Worm (Caenorhabditis elegans) whole organism, young adult: ENCODE results near the gene snt-1.
A peak's percentile ranks its signal among the peaks of the same experiment; 100 is the strongest.

Source experiments
- B0336.3 ChIP-seq: fragments of 200-800 bp; sonication (Bioruptor generic); IDR thresholded peaks from 2 replicates; pipeline ENCODE4 v1.3.6; 2022; ENCODE audit warnings: missing genetic modification characterization, missing compliant biosample characterization
- C17E4.6 ChIP-seq: fragments of 200-800 bp; sonication (Bioruptor generic); IDR thresholded peaks from 2 replicates; pipeline ENCODE4 v1.3.6; 2022; ENCODE audit warnings: missing genetic modification reagents, missing genetic modification characterization, missing compliant biosample characterization
- F22D6.2 ChIP-seq: sonication (generic microtip); optimal IDR thresholded peaks from 2 replicates; lab custom pipeline; 2016; ENCODE audit warnings: mild to moderate bottlenecking, missing genetic modification characterization, missing compliant biosample characterization
- F33H1.4 ChIP-seq: fragments of 200-800 bp; sonication (Bioruptor generic); IDR thresholded peaks from 2 replicates; pipeline ENCODE4 v1.3.6; 2022; ENCODE audit warnings: missing genetic modification reagents, missing genetic modification characterization, missing compliant biosample characterization
- F39B2.1 ChIP-seq: fragments of 200-800 bp; sonication (Bioruptor generic); IDR thresholded peaks from 2 replicates; pipeline ENCODE4 v1.3.6; 2022; ENCODE audit warnings: missing genetic modification reagents, missing genetic modification characterization, missing compliant biosample characterization
- Y53G8AR.9 ChIP-seq: fragments of 200-800 bp; sonication (Bioruptor generic); conservative IDR thresholded peaks from 2 replicates; pipeline ENCODE4 v1.3.6; 2022; ENCODE audit warnings: missing genetic modification reagents, missing genetic modification characterization, missing compliant biosample characterization
- Y67H2A.10 ChIP-seq: fragments of 200-800 bp; sonication (Bioruptor generic); conservative IDR thresholded peaks from 2 replicates; pipeline ENCODE4 v1.3.6; 2022; ENCODE audit warnings: missing genetic modification reagents, missing genetic modification characterization, missing compliant biosample characterization
- Y95B8A.8 ChIP-seq: fragments of 200-800 bp; sonication (Bioruptor generic); IDR thresholded peaks from 2 replicates; pipeline ENCODE4 v1.3.6; 2022; ENCODE audit warnings: missing genetic modification reagents, missing genetic modification characterization, missing compliant biosample characterization
- ama-1 ChIP-seq, 3 experiments: fragments of 150-350 bp in 1 of 3; sonication (generic microtip) in 2 of 3; optimal IDR thresholded peaks; 2 replicates each; lab custom pipeline; 2014 to 2018; ENCODE audit warnings: missing biosample characterization in 2 of 3, missing genetic modification characterization in 2 of 3, missing genetic modification reagents in 2 of 3
- bed-1 ChIP-seq: fragments of 200-800 bp; sonication (Bioruptor generic); IDR thresholded peaks from 2 replicates; pipeline ENCODE4 v1.3.6; 2022; ENCODE audit warnings: missing genetic modification reagents, missing genetic modification characterization, missing compliant biosample characterization
- bed-2 ChIP-seq: fragments of 200-800 bp; sonication (Bioruptor generic); IDR thresholded peaks from 2 replicates; pipeline ENCODE4 v1.3.6; 2022; ENCODE audit warnings: missing genetic modification reagents, missing genetic modification characterization, missing compliant biosample characterization
- cebp-1 ChIP-seq, 2 experiments: fragments of 200-800 bp in 1 of 2; sonication (Bioruptor generic) in 1 of 2; sonication (generic microtip) in 1 of 2; IDR thresholded peaks in 1 of 2; optimal IDR thresholded peaks in 1 of 2; 2 replicates each; pipeline versions ENCODE4 v1.3.6 to Lab custom; 2017 to 2022; ENCODE audit warnings: missing compliant biosample characterization in 2 of 2, missing genetic modification characterization in 2 of 2, mild to moderate bottlenecking in 1 of 2, missing genetic modification reagents in 1 of 2, moderate library complexity in 1 of 2
- ceh-40 ChIP-seq: fragments of 200-800 bp; sonication (Bioruptor generic); IDR thresholded peaks from 2 replicates; pipeline ENCODE4 v1.3.6; 2022; ENCODE audit warnings: missing genetic modification characterization, missing compliant biosample characterization
- ceh-91 ChIP-seq: fragments of 200-800 bp; sonication (Bioruptor generic); IDR thresholded peaks from 2 replicates; pipeline ENCODE4 v1.3.6; 2022; ENCODE audit warnings: missing genetic modification reagents, missing genetic modification characterization, missing compliant biosample characterization
- die-1 ChIP-seq: sonication (generic microtip); optimal IDR thresholded peaks from 2 replicates; lab custom pipeline; 2016; ENCODE audit warnings: missing genotype, mild to moderate bottlenecking, missing genetic modification characterization, missing compliant biosample characterization
- efl-1 ChIP-seq: fragments of 150-350 bp; optimal IDR thresholded peaks from 2 replicates; lab custom pipeline; 2014; ENCODE audit warnings: missing biosample characterization, missing genetic modification reagents, missing genetic modification characterization
- egrh-3 ChIP-seq: fragments of 200-800 bp; sonication (Bioruptor generic); IDR thresholded peaks from 2 replicates; pipeline ENCODE4 v1.3.6; 2022; ENCODE audit warnings: missing genetic modification reagents, missing genetic modification characterization, missing compliant biosample characterization
- hlh-12 ChIP-seq: sonication (generic microtip); optimal IDR thresholded peaks from 2 replicates; lab custom pipeline; 2016; ENCODE audit warnings: missing genetic modification characterization, missing compliant biosample characterization
- hlh-26 ChIP-seq: fragments of 200-800 bp; sonication (Bioruptor generic); conservative IDR thresholded peaks from 2 replicates; pipeline ENCODE4 v1.3.6; 2022; ENCODE audit warnings: missing genetic modification reagents, missing genetic modification characterization, missing compliant biosample characterization
- hmg-1.2 ChIP-seq: fragments of 200-800 bp; sonication (Bioruptor generic); IDR thresholded peaks from 2 replicates; pipeline ENCODE4 v1.3.6; 2022; ENCODE audit warnings: missing genetic modification reagents, missing genetic modification characterization, missing compliant biosample characterization
- hrde-1 ChIP-seq: sonication (generic microtip); optimal IDR thresholded peaks from 2 replicates; lab custom pipeline; 2016; ENCODE audit warnings: missing genetic modification characterization, mild to moderate bottlenecking, missing compliant biosample characterization, moderate library complexity, missing genotype, missing genetic modification reagents, borderline replicate concordance
- lir-1 ChIP-seq: fragments of 200-800 bp; sonication (Bioruptor generic); conservative IDR thresholded peaks from 2 replicates; pipeline ENCODE4 v1.3.6; 2022; ENCODE audit warnings: missing genetic modification reagents, missing genetic modification characterization, missing compliant biosample characterization
- nfya-1 ChIP-seq: sonication (generic microtip); optimal IDR thresholded peaks from 2 replicates; lab custom pipeline; 2017; ENCODE audit warnings: antibody characterized with exemption, missing compliant biosample characterization, missing genetic modification characterization, borderline replicate concordance; ENCODE audit not compliant: insufficient read depth
- nfya-2 ChIP-seq: fragments of 200-800 bp; sonication (Bioruptor generic); IDR thresholded peaks from 2 replicates; pipeline ENCODE4 v1.3.6; 2022; ENCODE audit warnings: missing genetic modification reagents, missing genetic modification characterization, missing compliant biosample characterization
- nfyb-1 ChIP-seq: fragments of 200-800 bp; sonication (Bioruptor generic); IDR thresholded peaks from 2 replicates; pipeline ENCODE4 v1.3.6; 2022; ENCODE audit warnings: missing genetic modification reagents, missing genetic modification characterization, missing compliant biosample characterization
- nhr-27 ChIP-seq: fragments of 200-800 bp; sonication (Bioruptor generic); optimal IDR thresholded peaks from 2 replicates; lab custom pipeline; 2018; ENCODE audit warnings: mild to moderate bottlenecking, missing genetic modification characterization, moderate library complexity, missing compliant biosample characterization
- pbrm-1 ChIP-seq: fragments of 200-800 bp; sonication (Bioruptor generic); IDR thresholded peaks from 2 replicates; pipeline ENCODE4 v1.3.6; 2022; ENCODE audit warnings: missing genetic modification reagents, missing genetic modification characterization, missing compliant biosample characterization
- pha-4 ChIP-seq: fragments of 150-350 bp; sonication (generic microtip); optimal IDR thresholded peaks from 2 replicates; lab custom pipeline; 2014; ENCODE audit warnings: missing biosample characterization, missing genetic modification reagents, missing genetic modification characterization
- rec-8 ChIP-seq, 2 experiments: sonication (generic microtip); optimal IDR thresholded peaks; 2 replicates each; lab custom pipeline; 2016; ENCODE audit warnings: mild to moderate bottlenecking in 2 of 2, missing genetic modification characterization in 2 of 2, missing genetic modification reagents in 2 of 2, missing genotype in 2 of 2, missing biosample characterization in 1 of 2, missing compliant biosample characterization in 1 of 2, moderate library complexity in 1 of 2
- repo-1 ChIP-seq: sonication (generic microtip); optimal IDR thresholded peaks from 2 replicates; lab custom pipeline; 2017; ENCODE audit warnings: mild to moderate bottlenecking, missing genetic modification characterization, missing compliant biosample characterization
- rpc-1 ChIP-seq, 2 experiments: fragments of 150-350 bp in 1 of 2; sonication (generic microtip) in 1 of 2; optimal IDR thresholded peaks; 2 replicates each; lab custom pipeline; 2014 to 2018; ENCODE audit warnings: missing biosample characterization in 1 of 2, missing genetic modification characterization in 1 of 2, missing genetic modification reagents in 1 of 2, missing genotype in 1 of 2
- sea-2 ChIP-seq: fragments of 200-800 bp; sonication (Bioruptor generic); IDR thresholded peaks from 2 replicates; pipeline ENCODE4 v1.3.6; 2022; ENCODE audit warnings: missing genetic modification characterization, missing compliant biosample characterization
- tlf-1 ChIP-seq: fragments of 200-800 bp; sonication (Bioruptor generic); optimal IDR thresholded peaks from 2 replicates; lab custom pipeline; 2018; ENCODE audit warnings: mild to moderate bottlenecking, missing genetic modification characterization, missing compliant biosample characterization
- zfh-2 ChIP-seq: fragments of 200-800 bp; sonication (Bioruptor generic); conservative IDR thresholded peaks from 2 replicates; pipeline ENCODE4 v1.3.6; 2022; ENCODE audit warnings: missing genetic modification reagents, missing genetic modification characterization, missing compliant biosample characterization
- ztf-25 ChIP-seq: fragments of 200-800 bp; sonication (Bioruptor generic); IDR thresholded peaks from 2 replicates; pipeline ENCODE4 v1.3.6; 2022; ENCODE audit warnings: missing genetic modification reagents, missing genetic modification characterization, missing compliant biosample characterization
- ztf-3 ChIP-seq: fragments of 200-800 bp; sonication (Bioruptor generic); optimal IDR thresholded peaks from 2 replicates; lab custom pipeline; 2018; ENCODE audit warnings: mild to moderate bottlenecking, missing genetic modification characterization, missing compliant biosample characterization

snt-1 gene

DNA sequence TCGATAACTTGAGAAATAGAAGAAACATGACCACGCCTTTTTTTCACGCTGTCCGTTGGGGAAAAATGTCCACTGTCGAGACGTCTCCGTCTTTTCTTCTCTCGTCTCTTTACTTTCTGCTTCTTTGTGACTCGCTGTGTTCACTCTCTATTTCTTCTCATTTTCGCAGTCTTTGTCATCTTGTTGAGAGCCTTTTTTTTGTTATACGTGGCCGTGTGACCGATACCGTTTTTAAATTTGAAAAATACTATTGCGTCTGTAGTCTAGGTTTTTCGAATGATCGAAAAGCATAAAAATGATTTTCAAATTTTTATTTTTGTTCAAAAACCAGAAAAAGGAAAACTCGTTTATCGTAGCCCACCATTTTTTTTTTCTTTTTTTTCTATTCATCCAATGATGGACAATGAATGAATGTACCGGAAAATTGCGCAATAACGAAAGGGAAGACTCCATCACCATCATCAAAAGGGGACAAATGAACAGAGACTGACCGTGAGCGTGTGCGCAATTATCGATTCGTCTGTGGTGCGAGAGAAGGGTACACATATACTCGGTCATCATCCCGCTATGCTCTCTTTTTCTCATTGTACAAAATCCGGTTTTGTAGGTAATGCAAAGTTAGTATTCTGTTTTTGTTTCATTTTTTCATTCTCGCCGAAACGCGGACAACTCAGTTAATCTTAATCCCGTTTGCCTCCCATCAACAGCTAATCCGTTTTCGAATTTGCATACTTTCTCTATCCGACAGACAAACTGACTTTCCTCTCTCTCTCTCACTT lies 33.7 kb downstream of the snt-1 start:
- TF ChIP-seq ceh-40 (GFP tag; lab: Robert Waterston, UW): no peak
- no peak for TF ChIP-seq cebp-1 (GFP tag; IDR thresholded peaks at IDR 0.05; lab: Robert Waterston, UW)
- peak; percentile 1 for TF ChIP-seq cebp-1 (tag; optimal IDR thresholded peaks at IDR 0.05; lab: Kevin White, UChicago)
- TF ChIP-seq ztf-25 (GFP tag; lab: Robert Waterston, UW): no peak
- TF ChIP-seq bed-1: no peak
- no peak for TF ChIP-seq nfya-2 (GFP tag; lab: Robert Waterston, UW)
- no peak for TF ChIP-seq die-1
- TF ChIP-seq Y95B8A.8 (GFP tag; lab: Robert Waterston, UW): no peak
- TF ChIP-seq hlh-12: no peak
- TF ChIP-seq lir-1 (GFP tag; lab: Robert Waterston, UW): no peak
- TF ChIP-seq B0336.3 (GFP tag; lab: Robert Waterston, UW): no peak
- peak; percentile 16; the same call in 1 of the 2 replicates for TF ChIP-seq hmg-1.2
- TF ChIP-seq pbrm-1 (GFP tag; lab: Robert Waterston, UW): 0 out of 2 replicates have a peak, but pooled peaks have one; percentile 18
- TF ChIP-seq C17E4.6 (GFP tag; lab: Robert Waterston, UW): no peak
- TF ChIP-seq bed-2 (GFP tag; lab: Robert Waterston, UW): no peak
- no peak for TF ChIP-seq nfya-1
- TF ChIP-seq Y67H2A.10 (GFP tag; lab: Robert Waterston, UW): no peak
- TF ChIP-seq rpc-1 (optimal IDR thresholded peaks at IDR 0.05; lab: Kevin White, UChicago): no peak
- no peak for TF ChIP-seq rpc-1 (tag; optimal IDR thresholded peaks at IDR 0.05; lab: Kevin White, UChicago)

- TF ChIP-seq F33H1.4 (GFP tag; lab: Robert Waterston, UW) (no peak), ama-1 (optimal IDR thresholded peaks at IDR 0.05; lab: Kevin White, UChicago) (no peak), ama-1 (GFP tag; optimal IDR thresholded peaks at IDR 0.05; lab: Kevin White, UChicago) (no peak), F22D6.2 (tag; lab: Kevin White, UChicago) (no peak), tlf-1 (GFP tag; lab: Kevin White, UChicago) (no peak), hrde-1 (tag; lab: Kevin White, UChicago) (no peak), hlh-12 (no peak), pha-4 (tag; lab: Kevin White, UChicago) (no peak), hlh-26 (GFP tag; lab: Robert Waterston, UW) (no peak), C17E4.6 (GFP tag; lab: Robert Waterston, UW) (no peak), nfya-2 (GFP tag; lab: Robert Waterston, UW) (no peak), nhr-27 (tag; lab: Kevin White, UChicago) (no peak), Y53G8AR.9 (GFP tag; lab: Robert Waterston, UW) (no peak), nfyb-1 (no peak), ceh-91 (GFP tag; lab: Robert Waterston, UW) (no peak), ztf-3 (no peak), sea-2 (GFP tag; lab: Robert Waterston, UW) (no peak), cebp-1 (GFP tag; IDR thresholded peaks at IDR 0.05; lab: Robert Waterston, UW) (no peak), cebp-1 (tag; optimal IDR thresholded peaks at IDR 0.05; lab: Kevin White, UChicago) (no peak), rec-8 (tag; optimal IDR thresholded peaks at IDR 0.05; lab: Kevin White, UChicago) (no peak), F39B2.1 (GFP tag; lab: Robert Waterston, UW) (no peak), efl-1 (GFP tag; lab: Kevin White, UChicago) (no peak)
These were observed 34.3 kb downstream of the snt-1 start for ce11 chrII:6845006-6845459.

DNA sequence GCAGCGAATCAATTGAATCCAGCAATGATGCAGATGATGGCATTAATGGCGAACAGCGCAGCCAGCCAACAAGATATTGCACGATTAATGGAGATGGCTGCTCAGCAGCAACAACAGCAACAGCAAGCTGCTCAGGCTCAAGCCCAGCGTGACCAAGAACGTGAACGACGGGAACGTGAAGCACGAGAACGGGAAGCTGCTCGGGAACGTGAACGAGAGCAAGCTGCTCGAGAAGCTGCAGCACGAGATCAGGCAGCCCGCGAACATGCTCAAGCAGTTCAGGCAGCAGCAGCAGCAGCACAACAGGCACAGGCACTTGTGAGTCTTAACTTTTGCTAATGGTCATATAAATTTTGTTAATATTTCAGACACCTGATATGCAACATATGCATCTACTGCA lies 36.0 kb downstream of the snt-1 start:
- TF ChIP-seq ceh-40 (GFP tag; lab: Robert Waterston, UW) (no peak), zfh-2 (GFP tag; lab: Robert Waterston, UW) (peak; percentile 91), egrh-3 (GFP tag; lab: Robert Waterston, UW) (peak; percentile 47; the same call in 1 of the 2 replicates), repo-1 (tag; lab: Kevin White, UChicago) (peak; percentile 10), nfyb-1 (0 out of 2 replicates have a peak, but pooled peaks have one; percentile 26)
